Worm (Caenorhabditis elegans) whole organism, young adult: ENCODE data around the gene gcy-12.

Experiments
- C06A6.2 ChIP-seq: fragments of 200-800 bp; sonication (Bioruptor generic); conservative IDR thresholded peaks from 2 replicates; pipeline ENCODE4 v1.3.6; 2022; ENCODE audit warnings: missing genetic modification characterization, missing compliant biosample characterization
- D2030.7 ChIP-seq: fragments of 200-800 bp; sonication (Bioruptor generic); IDR thresholded peaks from 2 replicates; pipeline ENCODE4 v1.3.6; 2022; ENCODE audit warnings: missing genetic modification reagents, missing genetic modification characterization, missing compliant biosample characterization
- F22D6.2 ChIP-seq: sonication (generic microtip); optimal IDR thresholded peaks from 2 replicates; lab custom pipeline; 2016; ENCODE audit warnings: mild to moderate bottlenecking, missing genetic modification characterization, missing compliant biosample characterization
- F23B12.7 ChIP-seq: sonication (generic microtip); optimal IDR thresholded peaks from 2 replicates; lab custom pipeline; 2017; ENCODE audit warnings: missing genetic modification characterization, mild to moderate bottlenecking, missing compliant biosample characterization, antibody characterized with exemption, moderate library complexity; ENCODE audit not compliant: insufficient read depth
- F37B4.10 ChIP-seq: fragments of 200-800 bp; sonication (Bioruptor generic); IDR thresholded peaks from 2 replicates; pipeline ENCODE4 v1.3.6; 2022; ENCODE audit warnings: missing genetic modification characterization, missing compliant biosample characterization
- F49E8.2 ChIP-seq: sonication (generic microtip); optimal IDR thresholded peaks from 3 replicates; lab custom pipeline; 2017; ENCODE audit warnings: missing genetic modification characterization, mild to moderate bottlenecking, missing compliant biosample characterization, antibody characterized with exemption, moderate library complexity; ENCODE audit not compliant: insufficient read depth
- F52B5.7 ChIP-seq: sonication (generic microtip); optimal IDR thresholded peaks from 2 replicates; lab custom pipeline; 2016; ENCODE audit warnings: mild to moderate bottlenecking, missing genetic modification characterization, missing compliant biosample characterization
- F55B11.4 ChIP-seq: sonication (generic microtip); optimal IDR thresholded peaks from 2 replicates; lab custom pipeline; 2016; ENCODE audit warnings: missing compliant biosample characterization, missing genetic modification characterization, borderline replicate concordance; ENCODE audit not compliant: insufficient read depth
- F57A8.1 ChIP-seq: fragments of 200-800 bp; sonication (Bioruptor generic); optimal IDR thresholded peaks from 2 replicates; lab custom pipeline; 2018; ENCODE audit warnings: mild to moderate bottlenecking, missing genetic modification characterization, moderate library complexity, missing compliant biosample characterization
- K11D2.4 ChIP-seq: fragments of 200-800 bp; sonication (Bioruptor generic); IDR thresholded peaks from 2 replicates; pipeline ENCODE4 v1.3.6; 2022; ENCODE audit warnings: missing genetic modification reagents, missing genetic modification characterization, missing compliant biosample characterization
- K12H6.12 ChIP-seq: fragments of 200-800 bp; sonication (Bioruptor generic); optimal IDR thresholded peaks from 2 replicates; lab custom pipeline; 2018; ENCODE audit warnings: mild to moderate bottlenecking, missing genetic modification characterization, missing compliant biosample characterization
- aptf-2 ChIP-seq: fragments of 200-800 bp; sonication (Bioruptor generic); conservative IDR thresholded peaks from 2 replicates; pipeline ENCODE4 v1.3.6; 2022; ENCODE audit warnings: missing genetic modification reagents, missing genetic modification characterization, missing compliant biosample characterization
- athp-1 ChIP-seq: sonication (generic microtip); optimal IDR thresholded peaks from 2 replicates; lab custom pipeline; 2017; ENCODE audit warnings: mild to moderate bottlenecking, missing genetic modification characterization, missing compliant biosample characterization
- attf-3 ChIP-seq: fragments of 200-800 bp; sonication (Bioruptor generic); conservative IDR thresholded peaks from 2 replicates; pipeline ENCODE4 v1.3.6; 2022; ENCODE audit warnings: missing genetic modification reagents, missing genetic modification characterization, missing compliant biosample characterization
- ceh-27 ChIP-seq: fragments of 200-800 bp; sonication (Bioruptor generic); optimal IDR thresholded peaks from 2 replicates; lab custom pipeline; 2018; ENCODE audit warnings: mild to moderate bottlenecking, missing genetic modification characterization, moderate library complexity, missing compliant biosample characterization
- dox-1 ChIP-seq: fragments of 200-800 bp; sonication (Bioruptor generic); IDR thresholded peaks from 2 replicates; pipeline ENCODE4 v1.3.6; 2022; ENCODE audit warnings: missing genetic modification reagents, missing genetic modification characterization, missing compliant biosample characterization
- dpl-1 ChIP-seq: fragments of 150-350 bp; optimal IDR thresholded peaks from 2 replicates; lab custom pipeline; 2014; ENCODE audit warnings: missing biosample characterization, missing genetic modification reagents, missing genetic modification characterization
- efl-1 ChIP-seq: fragments of 150-350 bp; optimal IDR thresholded peaks from 2 replicates; lab custom pipeline; 2014; ENCODE audit warnings: missing biosample characterization, missing genetic modification reagents, missing genetic modification characterization
- egl-18 ChIP-seq: fragments of 200-800 bp; sonication (Bioruptor generic); IDR thresholded peaks from 2 replicates; pipeline ENCODE4 v1.3.6; 2022; ENCODE audit warnings: missing genetic modification reagents, missing genetic modification characterization, missing compliant biosample characterization
- ekl-4 ChIP-seq: fragments of 200-800 bp; sonication (Bioruptor generic); IDR thresholded peaks from 2 replicates; pipeline ENCODE4 v1.3.6; 2022; ENCODE audit warnings: missing genetic modification reagents, missing genetic modification characterization, missing compliant biosample characterization
- fkh-3 ChIP-seq: sonication (generic microtip); optimal IDR thresholded peaks from 2 replicates; lab custom pipeline; 2016; ENCODE audit warnings: mild to moderate bottlenecking, missing genetic modification characterization, missing compliant biosample characterization
- gei-17 ChIP-seq: fragments of 200-800 bp; sonication (Bioruptor generic); optimal IDR thresholded peaks from 2 replicates; lab custom pipeline; 2018; ENCODE audit warnings: mild to moderate bottlenecking, missing genetic modification characterization, missing compliant biosample characterization
- him-1 ChIP-seq: sonication (generic microtip); optimal IDR thresholded peaks from 2 replicates; lab custom pipeline; 2016; ENCODE audit warnings: missing genotype, missing genetic modification reagents, missing genetic modification characterization, missing compliant biosample characterization
- hmg-1.2 ChIP-seq: fragments of 200-800 bp; sonication (Bioruptor generic); IDR thresholded peaks from 2 replicates; pipeline ENCODE4 v1.3.6; 2022; ENCODE audit warnings: missing genetic modification reagents, missing genetic modification characterization, missing compliant biosample characterization
- hsf-1 ChIP-seq: fragments of 200-800 bp; sonication (Bioruptor generic); IDR thresholded peaks from 2 replicates; pipeline ENCODE4 v1.3.6; 2022; ENCODE audit warnings: missing genetic modification reagents, missing genetic modification characterization, missing compliant biosample characterization
- let-526 ChIP-seq: fragments of 200-800 bp; sonication (Bioruptor generic); IDR thresholded peaks from 2 replicates; pipeline ENCODE4 v1.3.6; 2022; ENCODE audit warnings: missing genetic modification reagents, missing genetic modification characterization, missing compliant biosample characterization
- lin-35 ChIP-seq, 3 experiments: fragments of 150-350 bp in 2 of 3; sonication (generic microtip) in 1 of 3; optimal IDR thresholded peaks; 2 replicates each; lab custom pipeline; 2014 to 2018; ENCODE audit warnings: missing biosample characterization in 3 of 3, missing genetic modification characterization in 3 of 3, missing genetic modification reagents in 3 of 3
- lin-54 ChIP-seq: fragments of 200-800 bp; sonication (Bioruptor generic); optimal IDR thresholded peaks from 2 replicates; lab custom pipeline; 2018; ENCODE audit warnings: mild to moderate bottlenecking, missing genetic modification characterization, missing compliant biosample characterization
- madf-10 ChIP-seq: sonication (generic microtip); optimal IDR thresholded peaks from 2 replicates; lab custom pipeline; 2016; ENCODE audit warnings: mild to moderate bottlenecking, missing genetic modification characterization, missing compliant biosample characterization
- madf-3 ChIP-seq: fragments of 200-800 bp; sonication (Bioruptor generic); IDR thresholded peaks from 2 replicates; pipeline ENCODE4 v1.3.6; 2022; ENCODE audit warnings: missing genetic modification reagents, missing genetic modification characterization, missing compliant biosample characterization
- madf-6 ChIP-seq: fragments of 200-800 bp; sonication (Bioruptor generic); IDR thresholded peaks from 2 replicates; pipeline ENCODE4 v1.3.6; 2022; ENCODE audit warnings: missing genetic modification reagents, missing genetic modification characterization, missing compliant biosample characterization
- mcd-1 ChIP-seq: fragments of 200-800 bp; sonication (Bioruptor generic); IDR thresholded peaks from 2 replicates; pipeline ENCODE4 v1.3.6; 2022; ENCODE audit warnings: missing genetic modification reagents, missing genetic modification characterization, missing compliant biosample characterization
- mel-28 ChIP-seq: sonication (generic microtip); optimal IDR thresholded peaks from 2 replicates; lab custom pipeline; 2016; ENCODE audit warnings: borderline replicate concordance, mild to moderate bottlenecking, missing genetic modification characterization, missing compliant biosample characterization
- mes-4 ChIP-seq: sonication (generic microtip); optimal IDR thresholded peaks from 2 replicates; lab custom pipeline; 2016; ENCODE audit warnings: missing genotype, missing genetic modification characterization, missing compliant biosample characterization
- nfyb-1 ChIP-seq: fragments of 200-800 bp; sonication (Bioruptor generic); IDR thresholded peaks from 2 replicates; pipeline ENCODE4 v1.3.6; 2022; ENCODE audit warnings: missing genetic modification reagents, missing genetic modification characterization, missing compliant biosample characterization
- nhr-27 ChIP-seq: fragments of 200-800 bp; sonication (Bioruptor generic); optimal IDR thresholded peaks from 2 replicates; lab custom pipeline; 2018; ENCODE audit warnings: mild to moderate bottlenecking, missing genetic modification characterization, moderate library complexity, missing compliant biosample characterization
- nhr-90 ChIP-seq: sonication (generic microtip); optimal IDR thresholded peaks from 2 replicates; lab custom pipeline; 2016; ENCODE audit warnings: missing genotype, mild to moderate bottlenecking, missing genetic modification characterization, missing compliant biosample characterization
- pha-4 ChIP-seq: fragments of 150-350 bp; sonication (generic microtip); optimal IDR thresholded peaks from 2 replicates; lab custom pipeline; 2014; ENCODE audit warnings: missing biosample characterization, missing genetic modification reagents, missing genetic modification characterization
- repo-1 ChIP-seq: sonication (generic microtip); optimal IDR thresholded peaks from 2 replicates; lab custom pipeline; 2017; ENCODE audit warnings: mild to moderate bottlenecking, missing genetic modification characterization, missing compliant biosample characterization
- rpc-1 ChIP-seq, 2 experiments: fragments of 150-350 bp in 1 of 2; sonication (generic microtip) in 1 of 2; optimal IDR thresholded peaks; 2 replicates each; lab custom pipeline; 2014 to 2018; ENCODE audit warnings: missing biosample characterization in 1 of 2, missing genetic modification characterization in 1 of 2, missing genetic modification reagents in 1 of 2, missing genotype in 1 of 2
- sea-2 ChIP-seq: fragments of 200-800 bp; sonication (Bioruptor generic); IDR thresholded peaks from 2 replicates; pipeline ENCODE4 v1.3.6; 2022; ENCODE audit warnings: missing genetic modification characterization, missing compliant biosample characterization
- snpc-1.1 ChIP-seq: sonication (generic microtip); optimal IDR thresholded peaks from 2 replicates; lab custom pipeline; 2017; ENCODE audit warnings: missing genetic modification characterization, mild to moderate bottlenecking, missing compliant biosample characterization, antibody characterized with exemption, moderate library complexity, missing genotype, missing genetic modification reagents; ENCODE audit not compliant: insufficient read depth
- snpc-3.4 ChIP-seq: sonication (generic microtip); optimal IDR thresholded peaks from 2 replicates; lab custom pipeline; 2017; ENCODE audit warnings: missing genetic modification characterization, mild to moderate bottlenecking, missing compliant biosample characterization, antibody characterized with exemption, moderate library complexity, missing genotype, missing genetic modification reagents
- unc-62 ChIP-seq: fragments of 150-350 bp; optimal IDR thresholded peaks from 2 replicates; lab custom pipeline; 2014; ENCODE audit warnings: missing biosample characterization, missing genetic modification reagents, missing genetic modification characterization
- zfh-2 ChIP-seq: fragments of 200-800 bp; sonication (Bioruptor generic); conservative IDR thresholded peaks from 2 replicates; pipeline ENCODE4 v1.3.6; 2022; ENCODE audit warnings: missing genetic modification reagents, missing genetic modification characterization, missing compliant biosample characterization
- ztf-18 ChIP-seq: sonication (generic microtip); optimal IDR thresholded peaks from 2 replicates; lab custom pipeline; 2016; ENCODE audit warnings: missing genotype, mild to moderate bottlenecking, missing genetic modification characterization, missing compliant biosample characterization
- ztf-3 ChIP-seq: fragments of 200-800 bp; sonication (Bioruptor generic); optimal IDR thresholded peaks from 2 replicates; lab custom pipeline; 2018; ENCODE audit warnings: mild to moderate bottlenecking, missing genetic modification characterization, missing compliant biosample characterization

Gene gcy-12

DNA sequence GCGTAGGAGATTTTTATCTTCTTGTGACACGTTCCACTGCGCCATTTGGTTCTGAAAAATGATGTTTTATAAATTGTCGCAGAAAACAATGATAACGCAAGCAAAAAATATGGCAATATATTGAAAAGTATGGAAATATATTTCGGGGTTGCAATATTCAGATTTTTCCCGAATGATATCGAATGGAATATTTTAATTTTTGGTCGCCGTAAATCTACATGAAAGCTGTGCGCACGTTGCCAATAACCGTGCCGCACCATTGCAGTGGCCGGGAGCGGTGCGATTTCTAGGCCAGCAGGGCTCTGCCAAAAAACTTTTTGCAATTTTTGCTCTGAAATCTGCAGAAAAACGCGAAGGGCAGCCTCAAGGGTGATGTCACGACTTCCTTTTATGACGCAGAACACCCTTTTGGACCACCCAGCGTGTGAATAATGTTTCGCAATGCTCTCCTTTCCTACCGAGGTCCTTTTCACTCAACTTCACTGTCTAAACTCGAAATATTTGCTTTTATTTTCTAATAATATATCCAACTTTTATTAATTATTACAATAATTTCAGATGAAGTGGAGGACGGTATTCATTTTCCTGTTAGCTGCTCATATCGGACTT lies 46.4 kb downstream of the gcy-12 start, which contains the start of the genes F09E5.11 and bmy-1:
TSS of gene F09E5.11 (minus strand) at position 51 of the 609 bp plus-strand sequence.
TSS of gene bmy-1 (plus strand) at position 559 of the 609 bp plus-strand sequence.
- TF ChIP-seq zfh-2 (GFP tag; lab: Robert Waterston, UW) (peak; percentile 93), dox-1 (GFP tag; lab: Robert Waterston, UW) (peak; percentile 96), F37B4.10 (GFP tag; lab: Robert Waterston, UW) (no peak), repo-1 (tag; lab: Kevin White, UChicago) (no peak), lin-54 (GFP tag; lab: Kevin White, UChicago) (peak; percentile 78), let-526 (peak; percentile 91), snpc-1.1 (tag; lab: Kevin White, UChicago) (peak; percentile 23), hsf-1 (GFP tag; lab: Robert Waterston, UW) (peak; percentile 73; the same call in 1 of the 2 replicates), D2030.7 (GFP tag; lab: Robert Waterston, UW) (peak; percentile 79), pha-4 (no peak), ztf-3 (GFP tag; lab: Kevin White, UChicago) (no peak), efl-1 (GFP tag; lab: Kevin White, UChicago) (peak; percentile 17), mcd-1 (peak; percentile 84), athp-1 (tag; lab: Kevin White, UChicago) (peak; percentile 73), egl-18 (no peak), F23B12.7 (tag; lab: Kevin White, UChicago) (peak; percentile 29), nhr-90 (no peak), F52B5.7 (tag; lab: Kevin White, UChicago) (peak; percentile 49), F55B11.4 (tag; lab: Kevin White, UChicago) (no peak), rpc-1 (optimal IDR thresholded peaks at IDR 0.05; lab: Kevin White, UChicago) (peak; percentile 28), rpc-1 (tag; optimal IDR thresholded peaks at IDR 0.05; lab: Kevin White, UChicago) (no peak), unc-62 (GFP tag; lab: Kevin White, UChicago) (no peak), F49E8.2 (tag; lab: Kevin White, UChicago) (peak; percentile 16), gei-17 (GFP tag; lab: Kevin White, UChicago) (no peak), fkh-3 (tag; lab: Kevin White, UChicago) (no peak), ztf-18 (tag; lab: Kevin White, UChicago) (peak; percentile 69), dpl-1 (GFP tag; lab: Kevin White, UChicago) (no peak), madf-6 (GFP tag; lab: Robert Waterston, UW) (peak; percentile 70), K11D2.4 (GFP tag; lab: Robert Waterston, UW) (peak; percentile 87), ceh-27 (GFP tag; lab: Kevin White, UChicago) (peak; percentile 91), madf-10 (peak; percentile 61), snpc-3.4 (tag; lab: Kevin White, UChicago) (no peak), C06A6.2 (GFP tag; lab: Robert Waterston, UW) (peak; percentile 93), ekl-4 (GFP tag; lab: Robert Waterston, UW) (peak; percentile 76), nhr-27 (tag; lab: Kevin White, UChicago) (no peak), sea-2 (GFP tag; lab: Robert Waterston, UW) (no peak), mes-4 (tag; lab: Kevin White, UChicago) (no peak), aptf-2 (GFP tag; lab: Robert Waterston, UW) (peak; percentile 83), madf-3 (peak; percentile 87; the same call in 1 of the 2 replicates), F57A8.1 (GFP tag; lab: Kevin White, UChicago) (no peak), mel-28 (tag; lab: Kevin White, UChicago) (no peak), him-1 (tag; lab: Kevin White, UChicago) (no peak), K12H6.12 (tag; lab: Kevin White, UChicago) (peak; percentile 80), attf-3 (peak; percentile 50; the same call in 1 of the 2 replicates), nfyb-1 (GFP tag; lab: Robert Waterston, UW) (peak; percentile 80), F22D6.2 (tag; lab: Kevin White, UChicago) (no peak), hmg-1.2 (GFP tag; lab: Robert Waterston, UW) (peak; percentile 51; the same call in 1 of the 2 replicates), lin-35 (GFP tag; optimal IDR thresholded peaks at IDR 0.05; lab: Kevin White, UChicago) (peak in 1 of 3 experiments; percentile 19)
